Worm (Caenorhabditis elegans) whole organism, L2 larva: ENCODE measurements around the gene sru-20.

Experiments
- lin-11 ChIP-seq: fragments of 150-350 bp; sonication (generic microtip); optimal IDR thresholded peaks from 2 replicates; lab custom pipeline; 2014; ENCODE audit warnings: missing biosample characterization, missing genetic modification characterization, inconsistent platforms, mixed read lengths
- nhr-77 ChIP-seq: fragments of 150-350 bp; optimal IDR thresholded peaks from 2 replicates; lab custom pipeline; 2014; ENCODE audit warnings: missing biosample characterization, missing genetic modification characterization
- snpc-4 ChIP-seq: fragments of 150-350 bp; optimal IDR thresholded peaks from 2 replicates; lab custom pipeline; 2014; ENCODE audit warnings: missing biosample characterization, missing genetic modification characterization

DNA sequence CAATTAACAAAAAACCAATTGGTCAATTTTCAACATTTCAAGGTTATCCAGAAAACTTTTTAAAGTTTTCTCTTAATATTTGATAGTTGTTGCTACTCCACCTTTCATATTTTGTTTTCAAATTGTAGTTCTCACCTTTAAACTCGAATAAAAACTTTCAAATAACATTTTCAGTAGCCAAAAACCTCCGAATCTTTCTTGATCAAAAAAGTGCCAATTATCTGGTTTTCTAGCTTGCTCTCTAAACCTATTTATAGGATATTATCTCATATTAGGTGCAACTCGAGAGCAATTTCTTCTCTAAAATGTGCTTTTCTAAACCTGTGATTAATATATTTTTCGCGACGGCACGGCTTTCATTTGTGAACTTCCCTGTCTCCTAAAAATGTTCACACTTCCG lies 8.1 kb upstream of the sru-20 start, which contains the start of gene sru-26:
- TF ChIP-seq snpc-4 (tag; lab: Kevin White, UChicago) (no peak), nhr-77 (tag; lab: Kevin White, UChicago) (no peak), lin-11 (tag; lab: Kevin White, UChicago) (no peak)
